Fruit fly (Drosophila melanogaster) whole organism, pupa: Measurements from ENCODE around the gene CG13474.

ENCODE experiments used
- CG12605 ChIP-seq: fragments of 200-800 bp; sonication (Bioruptor generic); IDR thresholded peaks from 2 replicates; pipeline ENCODE4 v1.3.6; 2022; ENCODE audit warnings: missing biosample characterization, missing genetic modification characterization
- CG14655 ChIP-seq: fragments of 200-800 bp; sonication (Bioruptor generic); optimal IDR thresholded peaks from 3 replicates; lab custom pipeline; 2017; ENCODE audit warnings: mild to moderate bottlenecking, missing biosample characterization, missing genetic modification reagents, missing genetic modification characterization
- CG32121 ChIP-seq: fragments of 200-800 bp; sonication (Bioruptor generic); IDR thresholded peaks from 2 replicates; pipeline ENCODE4 v1.3.6; 2022; ENCODE audit warnings: missing biosample characterization, missing genetic modification characterization
- CG34367 ChIP-seq: fragments of 200-800 bp; sonication (Bioruptor generic); optimal IDR thresholded peaks from 2 replicates; lab custom pipeline; 2018; ENCODE audit warnings: missing biosample characterization, mild to moderate bottlenecking, missing genetic modification characterization
- CG4496 ChIP-seq: fragments of 200-800 bp; sonication (Bioruptor generic); IDR thresholded peaks from 3 replicates; pipeline ENCODE4 v1.3.6; 2022; ENCODE audit warnings: missing biosample characterization, missing genetic modification characterization
- CG8159 ChIP-seq: fragments of 200-800 bp; sonication (Bioruptor generic); optimal IDR thresholded peaks from 3 replicates; lab custom pipeline; 2018; ENCODE audit warnings: missing biosample characterization, mild to moderate bottlenecking, missing genetic modification characterization, moderate library complexity
- D1 ChIP-seq: fragments of 200-800 bp; sonication (Bioruptor generic); optimal IDR thresholded peaks from 2 replicates; lab custom pipeline; 2018; ENCODE audit warnings: missing biosample characterization, mild to moderate bottlenecking, missing genetic modification characterization, moderate library complexity
- EcR ChIP-seq: fragments of 200-800 bp; sonication (Bioruptor generic); optimal IDR thresholded peaks from 3 replicates; lab custom pipeline; 2019; ENCODE audit warnings: missing biosample characterization, missing genetic modification characterization, mild to moderate bottlenecking, moderate library complexity, missing genetic modification reagents
- Ets98B ChIP-seq: fragments of 200-800 bp; sonication (Bioruptor generic); IDR thresholded peaks from 2 replicates; pipeline ENCODE4 v1.3.6; 2022; ENCODE audit warnings: missing biosample characterization, missing genetic modification characterization
- Pif1B ChIP-seq: fragments of 200-800 bp; sonication (Bioruptor generic); optimal IDR thresholded peaks from 3 replicates; lab custom pipeline; 2016; ENCODE audit warnings: missing biosample characterization, missing genetic modification characterization
- fd96Ca ChIP-seq: fragments of 200-800 bp; sonication (Bioruptor generic); IDR thresholded peaks from 3 replicates; pipeline ENCODE4 v1.3.6; 2022; ENCODE audit warnings: missing biosample characterization, missing genetic modification characterization
- gl ChIP-seq: fragments of 200-800 bp; sonication (Bioruptor generic); optimal IDR thresholded peaks from 2 replicates; lab custom pipeline; 2018; ENCODE audit warnings: missing biosample characterization, mild to moderate bottlenecking, missing genetic modification characterization
- rn ChIP-seq: fragments of 200-800 bp; sonication (Bioruptor generic); IDR thresholded peaks from 2 replicates; pipeline ENCODE4 v1.3.6; 2022; ENCODE audit warnings: missing biosample characterization, missing genetic modification characterization

DNA sequence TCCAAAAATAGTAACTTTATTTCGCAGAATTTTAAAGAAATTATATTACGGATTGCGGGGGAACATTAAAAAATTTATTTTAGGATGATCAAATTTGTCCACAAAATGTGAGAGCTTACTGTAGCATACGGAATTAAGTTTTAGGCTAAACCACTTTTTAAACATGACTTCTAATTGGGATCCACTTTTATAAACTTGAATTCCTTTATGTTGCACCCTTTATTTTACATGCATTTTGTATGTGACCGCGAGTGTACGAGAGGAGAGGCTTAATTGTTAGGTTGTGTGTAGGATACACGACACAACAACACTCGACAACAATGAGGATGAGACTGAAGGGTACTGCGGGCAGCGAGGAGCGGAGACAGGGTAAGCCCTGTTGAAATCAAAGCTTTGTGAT is 48.0 kb downstream of the CG13474 start:
- TF ChIP-seq CG14655 (GFP tag; lab: Kevin White, UChicago) (peak; percentile 26), CG12605 (GFP tag; lab: Robert Waterston, UW) (no peak), EcR (no peak), Pif1B (GFP tag; lab: Kevin White, UChicago) (no peak), fd96Ca (GFP tag; lab: Robert Waterston, UW) (no peak), CG32121 (GFP tag; lab: Robert Waterston, UW) (no peak), CG34367 (tag; lab: Kevin White, UChicago) (peak; percentile 12), CG4496 (GFP tag; lab: Robert Waterston, UW) (no peak), Ets98B (GFP tag; lab: Robert Waterston, UW) (no peak), D1 (tag; lab: Kevin White, UChicago) (no peak), gl (tag; lab: Kevin White, UChicago) (no peak), CG8159 (tag; lab: Kevin White, UChicago) (peak; percentile 9), rn (GFP tag; lab: Robert Waterston, UW) (no peak)
